Fruit fly (Drosophila melanogaster): Measurements from ENCODE around the gene CG1792.
A peak's percentile ranks its signal among the peaks of the same experiment; 100 is the strongest.

Gene CG1792

dm6 chr3R:31609413-31610054 lies 6.6 kb upstream of the CG1792 start (continued):
- TF ChIP-seq CG12155 (GFP tag; optimal IDR thresholded peaks at IDR 0.05): peak; percentile 18
- TF ChIP-seq btn (GFP tag; optimal IDR thresholded peaks at IDR 0.05): no peak
- TF ChIP-seq cato (GFP tag; optimal IDR thresholded peaks at IDR 0.05; ENCODE audit: borderline replicate concordance): no peak
- no peak for TF ChIP-seq Scr (GFP tag; IDR thresholded peaks at IDR 0.05; ENCODE audit: partially characterized antibody)
- no peak for TF ChIP-seq CG8944 (GFP tag; optimal IDR thresholded peaks at IDR 0.05)
- peak; percentile 85 for TF ChIP-seq CG13894 (tag; optimal IDR thresholded peaks at IDR 0.05)
- no peak for TF ChIP-seq gsb (GFP tag; IDR thresholded peaks at IDR 0.05)
- TF ChIP-seq ranshi (GFP tag; IDR thresholded peaks at IDR 0.05): no peak
- TF ChIP-seq CG34224 (GFP tag; IDR thresholded peaks at IDR 0.05; ENCODE audit: partially characterized antibody): no peak
- TF ChIP-seq Taf1 (GFP tag; IDR thresholded peaks at IDR 0.05): no peak
- peak; percentile 52 for TF ChIP-seq sqz (GFP tag; optimal IDR thresholded peaks at IDR 0.05)
- TF ChIP-seq Max (GFP tag; optimal IDR thresholded peaks at IDR 0.05): no peak
- peak; percentile 52 for TF ChIP-seq CG17186 (GFP tag; optimal IDR thresholded peaks at IDR 0.05)
- no peak for TF ChIP-seq CG14667 (GFP tag; IDR thresholded peaks at IDR 0.05)
- no peak for TF ChIP-seq Mrtf (GFP tag; IDR thresholded peaks at IDR 0.05)
- no peak for TF ChIP-seq CG3065 (GFP tag; optimal IDR thresholded peaks at IDR 0.05)
- peak; percentile 15 for TF ChIP-seq CG4854 (GFP tag; optimal IDR thresholded peaks at IDR 0.05)
- no peak for TF ChIP-seq rib (GFP tag; IDR thresholded peaks at IDR 0.05)
- peak; percentile 80 for TF ChIP-seq pfk (GFP tag; optimal IDR thresholded peaks at IDR 0.05)
- TF ChIP-seq CG6765 (GFP tag; optimal IDR thresholded peaks at IDR 0.05): peak; percentile 47
- TF ChIP-seq NfI (GFP tag; optimal IDR thresholded peaks at IDR 0.05): peak; percentile 43
- TF ChIP-seq vnd (GFP tag; IDR thresholded peaks at IDR 0.05; ENCODE audit: partially characterized antibody): no peak
- TF ChIP-seq CG3995 (GFP tag; optimal IDR thresholded peaks at IDR 0.05): no peak
- TF ChIP-seq Dip3 (GFP tag; optimal IDR thresholded peaks at IDR 0.05): no peak
- no peak for TF ChIP-seq CG14014 (GFP tag; IDR thresholded peaks at IDR 0.05)
- TF ChIP-seq CG16863 (GFP tag; optimal IDR thresholded peaks at IDR 0.05): no peak
- no peak for TF ChIP-seq lmd (GFP tag; IDR thresholded peaks at IDR 0.05)
- no peak for TF ChIP-seq CG14441 (GFP tag; IDR thresholded peaks at IDR 0.05)
- no peak for TF ChIP-seq CG7357 (GFP tag; IDR thresholded peaks at IDR 0.05)
- TF ChIP-seq CG14965 (GFP tag; optimal IDR thresholded peaks at IDR 0.05; ENCODE audit: borderline replicate concordance): no peak
- no peak for TF ChIP-seq CG8359 (GFP tag; optimal IDR thresholded peaks at IDR 0.05; ENCODE audit: borderline replicate concordance)
- peak; percentile 59 for TF ChIP-seq grau (tag; optimal IDR thresholded peaks at IDR 0.05)
- TF ChIP-seq Tbp (GFP tag; optimal IDR thresholded peaks at IDR 0.05): peak; percentile 57
- TF ChIP-seq CG7839 (tag; optimal IDR thresholded peaks at IDR 0.05): peak; percentile 22
- no peak for TF ChIP-seq gem (tag; optimal IDR thresholded peaks at IDR 0.05)
- no peak for TF ChIP-seq CG6254 (GFP tag; optimal IDR thresholded peaks at IDR 0.05)
- TF ChIP-seq sna (GFP tag; IDR thresholded peaks at IDR 0.05; ENCODE audit: partially characterized antibody): no peak
- peak; percentile 98 for TF ChIP-seq Med (GFP tag)
- no peak for TF ChIP-seq D19B (GFP tag; optimal IDR thresholded peaks at IDR 0.05)
- no peak for TF ChIP-seq sr (GFP tag; IDR thresholded peaks at IDR 0.05)
- TF ChIP-seq danr (GFP tag; IDR thresholded peaks at IDR 0.05): no peak
- TF ChIP-seq Opbp (GFP tag; IDR thresholded peaks at IDR 0.05; ENCODE audit: partially characterized antibody): no peak
- no peak for TF ChIP-seq corto (GFP tag; optimal IDR thresholded peaks at IDR 0.05)
- no peak for TF ChIP-seq tio (GFP tag; optimal IDR thresholded peaks at IDR 0.05)
- no peak for TF ChIP-seq Dfd (GFP tag; optimal IDR thresholded peaks at IDR 0.05)
- no peak for TF ChIP-seq CG30431 (GFP tag; optimal IDR thresholded peaks at IDR 0.05)
- no peak for TF ChIP-seq grn (GFP tag; optimal IDR thresholded peaks at IDR 0.05)
- peak; percentile 55 for TF ChIP-seq Fer3 (tag; optimal IDR thresholded peaks at IDR 0.05)
- TF ChIP-seq ac (GFP tag; optimal IDR thresholded peaks at IDR 0.05): no peak
- peak; percentile 22 for TF ChIP-seq tin (GFP tag; optimal IDR thresholded peaks at IDR 0.05)

Measured in whole organism, embryonic.